Worm (Caenorhabditis elegans): ENCODE measurements around the gene srlf-2.

srlf-2 gene

ce11 chrIV:8539645-8540044 lies 49.6 kb downstream of the srlf-2 start:
- TF ChIP-seq unc-62 (GFP tag; optimal IDR thresholded peaks at IDR 0.05): no peak

- TF ChIP-seq unc-62 (GFP tag; optimal IDR thresholded peaks at IDR 0.05): no peak
Measured at ce11 chrIV:8540268-8540667, 50.3 kb downstream of the srlf-2 start.
